Worm (Caenorhabditis elegans) whole organism, L4 larva: ENCODE data around the gene ZK177.3.

ENCODE experiments used
- F10B5.3 ChIP-seq: sonication (generic microtip); optimal IDR thresholded peaks from 2 replicates; lab custom pipeline; 2016; ENCODE audit warnings: mild to moderate bottlenecking, missing genetic modification characterization, missing compliant biosample characterization
- F26F4.8 ChIP-seq: fragments of 200-800 bp; sonication (Bioruptor generic); conservative IDR thresholded peaks from 2 replicates; pipeline ENCODE4 v1.3.6; 2022; ENCODE audit warnings: missing genetic modification characterization, missing compliant biosample characterization
- Y75B8A.6 ChIP-seq: fragments of 200-800 bp; sonication (Bioruptor generic); IDR thresholded peaks from 2 replicates; pipeline ENCODE4 v1.3.6; 2022; ENCODE audit warnings: missing genetic modification reagents, missing genetic modification characterization, missing compliant biosample characterization
- ZK546.5 ChIP-seq, 2 experiments: sonication (generic microtip); optimal IDR thresholded peaks; 2 replicates each; lab custom pipeline; 2017; ENCODE audit warnings: missing biosample characterization in 2 of 2, missing genetic modification characterization in 2 of 2
- aha-1 ChIP-seq: fragments of 150-350 bp; peaks from one replicate; lab custom pipeline; 2014; ENCODE audit warnings: missing biosample characterization, missing genetic modification characterization
- arid-1 ChIP-seq: fragments of 200-800 bp; sonication (Bioruptor generic); conservative IDR thresholded peaks from 2 replicates; pipeline ENCODE4 v1.3.6; 2022; ENCODE audit warnings: missing genetic modification reagents, missing genetic modification characterization, missing compliant biosample characterization
- attf-4 ChIP-seq: sonication (generic microtip); optimal IDR thresholded peaks from 3 replicates; lab custom pipeline; 2017; ENCODE audit warnings: missing biosample characterization, missing genetic modification characterization
- ceh-28 ChIP-seq: fragments of 150-350 bp; optimal IDR thresholded peaks from 2 replicates; lab custom pipeline; 2014; ENCODE audit warnings: missing biosample characterization, missing genetic modification reagents, missing genetic modification characterization
- ceh-44 ChIP-seq: fragments of 200-800 bp; sonication (Bioruptor generic); IDR thresholded peaks from 2 replicates; pipeline ENCODE4 v1.3.6; 2022; ENCODE audit warnings: missing genetic modification reagents, missing genetic modification characterization, missing compliant biosample characterization
- ceh-82 ChIP-seq: sonication (generic microtip); optimal IDR thresholded peaks from 2 replicates; lab custom pipeline; 2017; ENCODE audit warnings: missing biosample characterization, missing genetic modification characterization
- ctbp-1 ChIP-seq: fragments of 200-800 bp; sonication (Bioruptor generic); IDR thresholded peaks from 2 replicates; pipeline ENCODE4 v1.3.6; 2022; ENCODE audit warnings: missing genetic modification reagents, missing genetic modification characterization, missing compliant biosample characterization
- daf-16 ChIP-seq, 3 experiments: sonication (generic microtip); optimal IDR thresholded peaks; 2 replicates each; lab custom pipeline; 2016 to 2017; ENCODE audit warnings: missing genetic modification characterization in 3 of 3, missing genetic modification reagents in 3 of 3, mild to moderate bottlenecking in 2 of 3, missing compliant biosample characterization in 2 of 3, missing biosample characterization in 1 of 3, moderate library complexity in 1 of 3
- dmd-8 ChIP-seq: fragments of 200-800 bp; sonication (Bioruptor generic); IDR thresholded peaks from 2 replicates; pipeline ENCODE4 v1.3.6; 2022; ENCODE audit warnings: missing genetic modification characterization, missing compliant biosample characterization
- egl-43 ChIP-seq: fragments of 200-800 bp; sonication (Bioruptor generic); IDR thresholded peaks from 2 replicates; pipeline ENCODE4 v1.3.6; 2022; ENCODE audit warnings: missing genetic modification reagents, missing genetic modification characterization, missing compliant biosample characterization
- gei-8 ChIP-seq: fragments of 200-800 bp; sonication (Bioruptor generic); optimal IDR thresholded peaks from 2 replicates; lab custom pipeline; 2018; ENCODE audit warnings: mild to moderate bottlenecking, missing genetic modification characterization, missing compliant biosample characterization
- hlh-30 ChIP-seq: sonication (generic microtip); optimal IDR thresholded peaks from 2 replicates; lab custom pipeline; 2017; ENCODE audit warnings: antibody characterized with exemption, mild to moderate bottlenecking, missing genetic modification characterization, missing compliant biosample characterization; ENCODE audit not compliant: insufficient read depth
- hmg-1.1 ChIP-seq: fragments of 200-800 bp; sonication (Bioruptor generic); IDR thresholded peaks from 2 replicates; pipeline ENCODE4 v1.3.6; 2022; ENCODE audit warnings: missing genetic modification reagents, missing genetic modification characterization, missing compliant biosample characterization
- mdt-29 ChIP-seq: fragments of 200-800 bp; sonication (Bioruptor generic); IDR thresholded peaks from 2 replicates; pipeline ENCODE4 v1.3.6; 2022; ENCODE audit warnings: missing genetic modification reagents, missing genetic modification characterization, missing compliant biosample characterization
- mep-1 ChIP-seq: fragments of 150-350 bp; sonication (generic microtip); optimal IDR thresholded peaks from 3 replicates; lab custom pipeline; 2014; ENCODE audit warnings: missing biosample characterization, missing genetic modification characterization
- mxl-2 ChIP-seq: fragments of 200-800 bp; sonication (Bioruptor generic); conservative IDR thresholded peaks from 2 replicates; pipeline ENCODE4 v1.3.6; 2022; ENCODE audit warnings: missing genetic modification reagents, missing genetic modification characterization, missing compliant biosample characterization
- nhr-10 ChIP-seq: fragments of 150-350 bp; optimal IDR thresholded peaks from 2 replicates; lab custom pipeline; 2014; ENCODE audit warnings: missing biosample characterization, missing genetic modification characterization
- nhr-111 ChIP-seq: fragments of 200-800 bp; sonication (Bioruptor generic); optimal IDR thresholded peaks from 2 replicates; lab custom pipeline; 2018; ENCODE audit warnings: mild to moderate bottlenecking, missing genetic modification characterization, missing compliant biosample characterization
- nhr-41 ChIP-seq: fragments of 200-800 bp; sonication (Bioruptor generic); IDR thresholded peaks from 2 replicates; pipeline ENCODE4 v1.3.6; 2022; ENCODE audit warnings: missing genetic modification reagents, missing genetic modification characterization, missing compliant biosample characterization
- nhr-77 ChIP-seq: fragments of 150-350 bp; optimal IDR thresholded peaks from 2 replicates; lab custom pipeline; 2014; ENCODE audit warnings: missing biosample characterization, missing genetic modification characterization
- pqm-1 ChIP-seq: sonication (generic microtip); optimal IDR thresholded peaks from 2 replicates; lab custom pipeline; 2017; ENCODE audit warnings: missing biosample characterization, missing genetic modification characterization
- snpc-1.2 ChIP-seq: fragments of 200-800 bp; sonication (Bioruptor generic); IDR thresholded peaks from 2 replicates; pipeline ENCODE4 v1.3.6; 2022; ENCODE audit warnings: missing genetic modification reagents, missing genetic modification characterization, missing compliant biosample characterization
- snpc-4 ChIP-seq: fragments of 150-350 bp; optimal IDR thresholded peaks from 2 replicates; lab custom pipeline; 2014; ENCODE audit warnings: missing biosample characterization, missing genetic modification characterization
- spr-1 ChIP-seq: sonication (generic microtip); optimal IDR thresholded peaks from 2 replicates; lab custom pipeline; 2016; ENCODE audit warnings: mild to moderate bottlenecking, missing genetic modification characterization, missing compliant biosample characterization
- tra-1 ChIP-seq: fragments of 200-800 bp; sonication (Bioruptor generic); IDR thresholded peaks from 2 replicates; pipeline ENCODE4 v1.3.6; 2022; ENCODE audit warnings: missing genetic modification reagents, missing genetic modification characterization, missing compliant biosample characterization
- unc-130 ChIP-seq: sonication (generic microtip); optimal IDR thresholded peaks from 2 replicates; lab custom pipeline; 2016; ENCODE audit warnings: missing genetic modification reagents, missing genetic modification characterization, missing compliant biosample characterization
- zag-1 ChIP-seq: fragments of 150-350 bp; optimal IDR thresholded peaks from 2 replicates; lab custom pipeline; 2014; ENCODE audit warnings: missing biosample characterization, missing genetic modification characterization
- ztf-11 ChIP-seq: fragments of 150-350 bp; optimal IDR thresholded peaks from 2 replicates; lab custom pipeline; 2014; ENCODE audit warnings: missing biosample characterization, missing genetic modification characterization
- ztf-7 ChIP-seq: fragments of 150-350 bp; optimal IDR thresholded peaks from 2 replicates; lab custom pipeline; 2014; ENCODE audit warnings: missing biosample characterization, missing genetic modification characterization

ZK177.3 gene

ce11 chrII:5512473-5513097, 3.1 kb upstream of the ZK177.3 start (continued):
- TF ChIP-seq ztf-7 = no peak
- TF ChIP-seq nhr-77 (tag; lab: Kevin White, UChicago) = peak; percentile 76
- TF ChIP-seq arid-1 (GFP tag; lab: Robert Waterston, UW) = no peak
- no peak for TF ChIP-seq F10B5.3 (tag; lab: Kevin White, UChicago)
- TF ChIP-seq mxl-2 (GFP tag; lab: Robert Waterston, UW) = no peak
- no peak for TF ChIP-seq mep-1 (tag; lab: Kevin White, UChicago)
- TF ChIP-seq hmg-1.1 = no peak
- TF ChIP-seq daf-16 (GFP tag; optimal IDR thresholded peaks at IDR 0.05; lab: Kevin White, UChicago) = no peak
- TF ChIP-seq daf-16 (tag; optimal IDR thresholded peaks at IDR 0.05; lab: Kevin White, UChicago) = peak; percentile 44

- TF ChIP-seq nhr-111 (GFP tag; lab: Kevin White, UChicago) = no peak
- peak; percentile 40 for TF ChIP-seq pqm-1
- TF ChIP-seq ceh-28 (tag; lab: Kevin White, UChicago) = no peak
- TF ChIP-seq aha-1 = peak; percentile 46
Measured at ce11 chrII:5514846-5515245, 796 bp upstream of the ZK177.3 start, which contains the start of gene sahd-1. sahd-1 (minus strand) TSS chrII:5514945.

- TF ChIP-seq gei-8 (GFP tag; lab: Kevin White, UChicago) (no peak), ztf-11 (tag; lab: Kevin White, UChicago) (no peak), unc-130 (GFP tag; lab: Kevin White, UChicago) (no peak), ceh-82 (no peak), pqm-1 (no peak), ctbp-1 (GFP tag; lab: Robert Waterston, UW) (no peak), Y75B8A.6 (GFP tag; lab: Robert Waterston, UW) (no peak), tra-1 (GFP tag; lab: Robert Waterston, UW) (no peak), hlh-30 (tag; lab: Kevin White, UChicago) (no peak), snpc-4 (no peak), attf-4 (no peak), nhr-10 (tag; lab: Kevin White, UChicago) (no peak), F26F4.8 (no peak), mdt-29 (no peak)
Measured at ce11 chrII:5517643-5518042, 2.0 kb downstream of the ZK177.3 start, which contains the start of gene ZK177.9. ZK177.9 (minus strand) TSS chrII:5517743.

ce11 chrII:5518055-5518454, 2.4 kb downstream of the ZK177.3 start:
- TF ChIP-seq arid-1 (GFP tag; lab: Robert Waterston, UW) = no peak
- TF ChIP-seq tra-1 (GFP tag; lab: Robert Waterston, UW) = no peak
- TF ChIP-seq zag-1 (tag; lab: Kevin White, UChicago) = no peak
- TF ChIP-seq ceh-44 (GFP tag; lab: Robert Waterston, UW) = no peak
- no peak for TF ChIP-seq dmd-8 (GFP tag; lab: Robert Waterston, UW)
- no peak for TF ChIP-seq spr-1
- TF ChIP-seq ceh-82 = no peak
- no peak for TF ChIP-seq ZK546.5 (tag; optimal IDR thresholded peaks at IDR 0.05; lab: Kevin White, UChicago)
- TF ChIP-seq egl-43 = no peak
- no peak for TF ChIP-seq snpc-1.2
- no peak for TF ChIP-seq nhr-41

- TF ChIP-seq hmg-1.1 = no peak
Measured at ce11 chrII:5518910-5519309, 3.3 kb downstream of the ZK177.3 start, which contains the start of gene ZK177.2. ZK177.2 (plus strand) TSS chrII:5519210.
